Worm (Caenorhabditis elegans) whole organism, young adult: ENCODE measurements around the gene F14H12.7.

Source experiments
- B0019.2 ChIP-seq: fragments of 200-800 bp; sonication (Bioruptor generic); conservative IDR thresholded peaks from 2 replicates; pipeline ENCODE4 v1.3.6; 2022; ENCODE audit warnings: missing genetic modification reagents, missing genetic modification characterization, missing compliant biosample characterization
- D2030.7 ChIP-seq: fragments of 200-800 bp; sonication (Bioruptor generic); IDR thresholded peaks from 2 replicates; pipeline ENCODE4 v1.3.6; 2022; ENCODE audit warnings: missing genetic modification reagents, missing genetic modification characterization, missing compliant biosample characterization
- F52B5.7 ChIP-seq: sonication (generic microtip); optimal IDR thresholded peaks from 2 replicates; lab custom pipeline; 2016; ENCODE audit warnings: mild to moderate bottlenecking, missing genetic modification characterization, missing compliant biosample characterization
- bed-2 ChIP-seq: fragments of 200-800 bp; sonication (Bioruptor generic); IDR thresholded peaks from 2 replicates; pipeline ENCODE4 v1.3.6; 2022; ENCODE audit warnings: missing genetic modification reagents, missing genetic modification characterization, missing compliant biosample characterization
- ccch-3 ChIP-seq: fragments of 200-800 bp; sonication (Bioruptor generic); optimal IDR thresholded peaks from 2 replicates; lab custom pipeline; 2018; ENCODE audit warnings: mild to moderate bottlenecking, missing genetic modification characterization, missing compliant biosample characterization
- cebp-2 ChIP-seq: fragments of 200-800 bp; sonication (Bioruptor generic); IDR thresholded peaks from 2 replicates; pipeline ENCODE4 v1.3.6; 2022; ENCODE audit warnings: missing genetic modification characterization, missing compliant biosample characterization
- egl-44 ChIP-seq: fragments of 200-800 bp; sonication (Bioruptor generic); IDR thresholded peaks from 2 replicates; pipeline ENCODE4 v1.3.6; 2022; ENCODE audit warnings: missing genetic modification reagents, missing genetic modification characterization, missing compliant biosample characterization
- ekl-4 ChIP-seq: fragments of 200-800 bp; sonication (Bioruptor generic); IDR thresholded peaks from 2 replicates; pipeline ENCODE4 v1.3.6; 2022; ENCODE audit warnings: missing genetic modification reagents, missing genetic modification characterization, missing compliant biosample characterization
- lin-35 ChIP-seq, 3 experiments: fragments of 150-350 bp in 2 of 3; sonication (generic microtip) in 1 of 3; optimal IDR thresholded peaks; 2 replicates each; lab custom pipeline; 2014 to 2018; ENCODE audit warnings: missing biosample characterization in 3 of 3, missing genetic modification characterization in 3 of 3, missing genetic modification reagents in 3 of 3
- lir-1 ChIP-seq: fragments of 200-800 bp; sonication (Bioruptor generic); conservative IDR thresholded peaks from 2 replicates; pipeline ENCODE4 v1.3.6; 2022; ENCODE audit warnings: missing genetic modification reagents, missing genetic modification characterization, missing compliant biosample characterization
- mxl-1 ChIP-seq: sonication (generic microtip); optimal IDR thresholded peaks from 2 replicates; lab custom pipeline; 2016; ENCODE audit warnings: missing genetic modification characterization, missing compliant biosample characterization
- nhr-27 ChIP-seq: fragments of 200-800 bp; sonication (Bioruptor generic); optimal IDR thresholded peaks from 2 replicates; lab custom pipeline; 2018; ENCODE audit warnings: mild to moderate bottlenecking, missing genetic modification characterization, moderate library complexity, missing compliant biosample characterization
- unc-130 ChIP-seq: sonication (generic microtip); optimal IDR thresholded peaks from 2 replicates; lab custom pipeline; 2016; ENCODE audit warnings: missing genetic modification reagents, missing genetic modification characterization, missing compliant biosample characterization
- zim-3 ChIP-seq: sonication (generic microtip); optimal IDR thresholded peaks from 2 replicates; lab custom pipeline; 2017; ENCODE audit warnings: mild to moderate bottlenecking, missing genetic modification characterization, moderate library complexity, missing compliant biosample characterization
- ztf-22 ChIP-seq: fragments of 200-800 bp; sonication (Bioruptor generic); optimal IDR thresholded peaks from 2 replicates; lab custom pipeline; 2018; ENCODE audit warnings: mild to moderate bottlenecking, missing genetic modification characterization, moderate library complexity, missing compliant biosample characterization
- ztf-25 ChIP-seq: fragments of 200-800 bp; sonication (Bioruptor generic); IDR thresholded peaks from 2 replicates; pipeline ENCODE4 v1.3.6; 2022; ENCODE audit warnings: missing genetic modification reagents, missing genetic modification characterization, missing compliant biosample characterization

F14H12.7 gene

DNA sequence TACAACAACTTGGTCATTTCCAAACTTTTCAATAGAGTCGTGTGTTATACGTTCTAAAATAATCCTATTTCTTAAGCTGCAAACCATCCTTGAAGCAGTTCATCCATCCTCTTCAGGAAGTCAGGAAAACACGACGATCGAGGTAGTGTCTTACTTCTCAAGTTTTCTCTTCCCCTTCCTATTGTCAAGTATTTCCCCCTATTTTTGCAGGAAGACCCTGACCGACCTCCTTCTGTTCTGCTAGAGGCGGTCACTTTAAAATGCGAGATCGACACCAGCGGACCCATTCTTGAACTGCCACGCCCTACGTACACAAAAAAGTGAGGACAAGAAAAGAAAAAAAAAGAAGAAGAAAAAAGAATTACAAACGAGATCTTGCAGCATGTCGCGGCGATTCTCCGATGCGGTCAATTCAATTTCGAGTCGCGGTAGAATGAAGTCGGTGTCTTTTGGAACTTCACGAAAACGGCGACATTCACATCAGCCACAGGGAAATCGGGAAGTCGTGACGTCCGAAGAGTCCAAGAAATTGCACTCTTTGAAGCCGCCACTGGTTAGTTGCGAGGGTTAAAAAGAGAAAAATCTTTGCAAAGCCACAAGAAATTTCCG, 39.5 kb downstream of the F14H12.7 start:
- no peak for TF ChIP-seq zim-3
- TF ChIP-seq cebp-2 = no peak
- no peak for TF ChIP-seq D2030.7 (GFP tag; lab: Robert Waterston, UW)
- no peak for TF ChIP-seq nhr-27 (tag; lab: Kevin White, UChicago)
- no peak for TF ChIP-seq ccch-3 (GFP tag; lab: Kevin White, UChicago)
- no peak for TF ChIP-seq B0019.2 (GFP tag; lab: Robert Waterston, UW)
- no peak for TF ChIP-seq lir-1

DNA sequence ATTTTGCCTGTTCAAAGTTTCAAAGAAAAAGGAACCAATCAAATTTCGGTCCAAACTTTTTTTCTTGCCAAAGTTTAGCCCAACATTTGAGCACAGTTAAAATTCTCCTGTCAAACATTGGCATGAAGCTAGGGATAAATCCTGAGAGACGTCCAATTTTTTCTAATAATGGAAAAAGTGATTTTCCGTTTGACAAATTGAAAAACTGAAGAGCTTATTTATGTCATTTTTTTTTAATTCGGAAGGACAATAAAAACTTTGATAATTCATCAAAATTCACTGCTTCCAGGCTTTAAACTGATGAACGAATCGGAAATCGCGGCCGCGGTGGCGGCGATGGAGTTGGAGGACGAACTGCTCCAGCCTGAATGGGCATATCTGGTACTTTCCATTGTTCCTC, 41.9 kb downstream of the F14H12.7 start, which contains the start of gene dop-6:
TSS of gene dop-6 (plus strand) at position 301 of the 400 bp plus-strand sequence.
- TF ChIP-seq lin-35 (GFP tag; optimal IDR thresholded peaks at IDR 0.05; lab: Kevin White, UChicago) (no peak), ztf-25 (no peak), ztf-22 (GFP tag; lab: Kevin White, UChicago) (no peak), egl-44 (GFP tag; lab: Robert Waterston, UW) (no peak)

DNA sequence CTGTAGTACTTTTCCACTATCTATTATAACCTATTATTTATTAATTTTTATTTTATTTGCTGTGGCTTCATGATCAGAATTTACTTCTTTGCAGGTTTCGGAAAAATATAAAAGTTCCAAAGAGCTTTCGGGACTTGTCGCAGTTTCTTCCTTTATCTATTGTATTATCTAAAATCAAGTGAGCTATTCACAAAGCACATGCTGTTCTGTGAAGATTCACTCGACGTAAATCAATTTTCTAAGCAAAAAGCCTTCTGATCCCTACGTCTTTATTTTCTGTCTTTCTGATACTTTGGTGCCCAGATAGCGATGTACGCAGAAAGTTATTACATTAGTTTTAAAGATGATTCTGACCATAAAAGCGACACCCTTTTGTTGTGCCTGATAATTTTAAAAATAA, 45.3 kb downstream of the F14H12.7 start:
- no peak for TF ChIP-seq ekl-4

DNA sequence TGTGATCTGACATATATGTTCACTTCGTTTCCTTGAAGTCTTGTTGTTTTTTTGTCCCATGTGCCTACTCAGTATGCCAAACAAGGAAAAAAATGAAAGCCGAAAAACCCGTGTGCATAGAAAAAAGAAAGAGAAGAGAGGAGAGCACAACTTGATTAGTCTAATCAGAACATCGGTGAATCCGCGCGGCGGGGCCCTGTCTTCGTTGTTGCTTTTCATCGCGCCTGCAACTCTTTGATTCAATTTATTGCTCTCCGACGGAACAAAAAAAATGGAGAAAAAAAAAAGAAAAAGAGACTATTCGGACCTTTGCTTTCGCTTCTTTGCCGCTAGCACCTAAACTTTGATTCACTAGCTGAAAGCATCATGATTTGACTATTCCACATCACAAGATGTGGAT, 47.5 kb downstream of the F14H12.7 start:
- no peak for TF ChIP-seq mxl-1 (tag; lab: Kevin White, UChicago)
- no peak for TF ChIP-seq D2030.7 (GFP tag; lab: Robert Waterston, UW)
- TF ChIP-seq unc-130 = no peak
- no peak for TF ChIP-seq bed-2 (GFP tag; lab: Robert Waterston, UW)
- TF ChIP-seq F52B5.7 = no peak
